Worm (Caenorhabditis elegans) whole organism, L1 larva: ENCODE results near the gene add-1.

Experiments
- egl-27 ChIP-seq, 2 experiments: fragments of 150-350 bp in 1 of 2; sonication (generic microtip); optimal IDR thresholded peaks; 3 replicates each; lab custom pipeline; 2017 to 2018; ENCODE audit warnings: missing biosample characterization in 2 of 2, missing genetic modification characterization in 2 of 2, missing genetic modification reagents in 2 of 2
- zag-1 ChIP-seq: fragments of 150-350 bp; optimal IDR thresholded peaks from 2 replicates; lab custom pipeline; 2014; ENCODE audit warnings: missing biosample characterization, missing genetic modification characterization

ce11 chrX:4869627-4870026, 9.8 kb upstream of the add-1 start:
- no peak for TF ChIP-seq egl-27 (tag; optimal IDR thresholded peaks at IDR 0.05; lab: Kevin White, UChicago)
- TF ChIP-seq zag-1 (tag; lab: Kevin White, UChicago): no peak
